Worm (Caenorhabditis elegans) whole organism, young adult: Measurements from ENCODE around the gene plk-1.

Source experiments
- B0261.1 ChIP-seq: sonication (generic microtip); optimal IDR thresholded peaks from 2 replicates; lab custom pipeline; 2016; ENCODE audit warnings: mild to moderate bottlenecking, missing genetic modification characterization, moderate library complexity, missing compliant biosample characterization
- B0336.3 ChIP-seq: fragments of 200-800 bp; sonication (Bioruptor generic); IDR thresholded peaks from 2 replicates; pipeline ENCODE4 v1.3.6; 2022; ENCODE audit warnings: missing genetic modification characterization, missing compliant biosample characterization
- C06A6.2 ChIP-seq: fragments of 200-800 bp; sonication (Bioruptor generic); conservative IDR thresholded peaks from 2 replicates; pipeline ENCODE4 v1.3.6; 2022; ENCODE audit warnings: missing genetic modification characterization, missing compliant biosample characterization
- C17E4.6 ChIP-seq: fragments of 200-800 bp; sonication (Bioruptor generic); IDR thresholded peaks from 2 replicates; pipeline ENCODE4 v1.3.6; 2022; ENCODE audit warnings: missing genetic modification reagents, missing genetic modification characterization, missing compliant biosample characterization
- D2030.7 ChIP-seq: fragments of 200-800 bp; sonication (Bioruptor generic); IDR thresholded peaks from 2 replicates; pipeline ENCODE4 v1.3.6; 2022; ENCODE audit warnings: missing genetic modification reagents, missing genetic modification characterization, missing compliant biosample characterization
- F23B12.7 ChIP-seq: sonication (generic microtip); optimal IDR thresholded peaks from 2 replicates; lab custom pipeline; 2017; ENCODE audit warnings: missing genetic modification characterization, mild to moderate bottlenecking, missing compliant biosample characterization, antibody characterized with exemption, moderate library complexity; ENCODE audit not compliant: insufficient read depth
- F37B4.10 ChIP-seq: fragments of 200-800 bp; sonication (Bioruptor generic); IDR thresholded peaks from 2 replicates; pipeline ENCODE4 v1.3.6; 2022; ENCODE audit warnings: missing genetic modification characterization, missing compliant biosample characterization
- F39B2.1 ChIP-seq: fragments of 200-800 bp; sonication (Bioruptor generic); IDR thresholded peaks from 2 replicates; pipeline ENCODE4 v1.3.6; 2022; ENCODE audit warnings: missing genetic modification reagents, missing genetic modification characterization, missing compliant biosample characterization
- F57A8.1 ChIP-seq: fragments of 200-800 bp; sonication (Bioruptor generic); optimal IDR thresholded peaks from 2 replicates; lab custom pipeline; 2018; ENCODE audit warnings: mild to moderate bottlenecking, missing genetic modification characterization, moderate library complexity, missing compliant biosample characterization
- T07F8.4 ChIP-seq: sonication (generic microtip); optimal IDR thresholded peaks from 2 replicates; lab custom pipeline; 2016; ENCODE audit warnings: mild to moderate bottlenecking, missing genetic modification characterization, moderate library complexity, missing compliant biosample characterization
- Y67H2A.10 ChIP-seq: fragments of 200-800 bp; sonication (Bioruptor generic); conservative IDR thresholded peaks from 2 replicates; pipeline ENCODE4 v1.3.6; 2022; ENCODE audit warnings: missing genetic modification reagents, missing genetic modification characterization, missing compliant biosample characterization
- akir-1 ChIP-seq: fragments of 200-800 bp; sonication (Bioruptor generic); optimal IDR thresholded peaks from 2 replicates; lab custom pipeline; 2018; ENCODE audit warnings: mild to moderate bottlenecking, missing genetic modification characterization, moderate library complexity, missing compliant biosample characterization
- aptf-2 ChIP-seq: fragments of 200-800 bp; sonication (Bioruptor generic); conservative IDR thresholded peaks from 2 replicates; pipeline ENCODE4 v1.3.6; 2022; ENCODE audit warnings: missing genetic modification reagents, missing genetic modification characterization, missing compliant biosample characterization
- aptf-3 ChIP-seq: fragments of 200-800 bp; sonication (Bioruptor generic); IDR thresholded peaks from 2 replicates; pipeline ENCODE4 v1.3.6; 2022; ENCODE audit warnings: missing genetic modification characterization, missing compliant biosample characterization
- atf-7 ChIP-seq: sonication (generic microtip); optimal IDR thresholded peaks from 2 replicates; lab custom pipeline; 2017; ENCODE audit warnings: mild to moderate bottlenecking, missing genetic modification characterization, missing compliant biosample characterization
- attf-3 ChIP-seq: fragments of 200-800 bp; sonication (Bioruptor generic); conservative IDR thresholded peaks from 2 replicates; pipeline ENCODE4 v1.3.6; 2022; ENCODE audit warnings: missing genetic modification reagents, missing genetic modification characterization, missing compliant biosample characterization
- attf-6 ChIP-seq: fragments of 200-800 bp; sonication (Bioruptor generic); IDR thresholded peaks from 2 replicates; pipeline ENCODE4 v1.3.6; 2022; ENCODE audit warnings: missing genetic modification reagents, missing genetic modification characterization, missing compliant biosample characterization
- bed-2 ChIP-seq: fragments of 200-800 bp; sonication (Bioruptor generic); IDR thresholded peaks from 2 replicates; pipeline ENCODE4 v1.3.6; 2022; ENCODE audit warnings: missing genetic modification reagents, missing genetic modification characterization, missing compliant biosample characterization
- ccch-3 ChIP-seq: fragments of 200-800 bp; sonication (Bioruptor generic); optimal IDR thresholded peaks from 2 replicates; lab custom pipeline; 2018; ENCODE audit warnings: mild to moderate bottlenecking, missing genetic modification characterization, missing compliant biosample characterization
- cebp-1 ChIP-seq, 2 experiments: fragments of 200-800 bp in 1 of 2; sonication (Bioruptor generic) in 1 of 2; sonication (generic microtip) in 1 of 2; IDR thresholded peaks in 1 of 2; optimal IDR thresholded peaks in 1 of 2; 2 replicates each; pipeline versions ENCODE4 v1.3.6 to Lab custom; 2017 to 2022; ENCODE audit warnings: missing compliant biosample characterization in 2 of 2, missing genetic modification characterization in 2 of 2, mild to moderate bottlenecking in 1 of 2, missing genetic modification reagents in 1 of 2, moderate library complexity in 1 of 2
- ceh-27 ChIP-seq: fragments of 200-800 bp; sonication (Bioruptor generic); optimal IDR thresholded peaks from 2 replicates; lab custom pipeline; 2018; ENCODE audit warnings: mild to moderate bottlenecking, missing genetic modification characterization, moderate library complexity, missing compliant biosample characterization
- ceh-79 ChIP-seq: sonication (generic microtip); optimal IDR thresholded peaks from 2 replicates; lab custom pipeline; 2017; ENCODE audit warnings: mild to moderate bottlenecking, missing genetic modification characterization, missing compliant biosample characterization
- die-1 ChIP-seq: sonication (generic microtip); optimal IDR thresholded peaks from 2 replicates; lab custom pipeline; 2016; ENCODE audit warnings: missing genotype, mild to moderate bottlenecking, missing genetic modification characterization, missing compliant biosample characterization
- egl-44 ChIP-seq: fragments of 200-800 bp; sonication (Bioruptor generic); IDR thresholded peaks from 2 replicates; pipeline ENCODE4 v1.3.6; 2022; ENCODE audit warnings: missing genetic modification reagents, missing genetic modification characterization, missing compliant biosample characterization
- hlh-12 ChIP-seq: sonication (generic microtip); optimal IDR thresholded peaks from 2 replicates; lab custom pipeline; 2016; ENCODE audit warnings: missing genetic modification characterization, missing compliant biosample characterization
- hmg-20 ChIP-seq: fragments of 200-800 bp; sonication (Bioruptor generic); IDR thresholded peaks from 2 replicates; pipeline ENCODE4 v1.3.6; 2022; ENCODE audit warnings: missing genetic modification reagents, missing genetic modification characterization, missing compliant biosample characterization
- hrde-1 ChIP-seq: sonication (generic microtip); optimal IDR thresholded peaks from 2 replicates; lab custom pipeline; 2016; ENCODE audit warnings: missing genetic modification characterization, mild to moderate bottlenecking, missing compliant biosample characterization, moderate library complexity, missing genotype, missing genetic modification reagents, borderline replicate concordance
- lin-26 ChIP-seq: fragments of 200-800 bp; sonication (Bioruptor generic); IDR thresholded peaks from 2 replicates; pipeline ENCODE4 v1.3.6; 2022; ENCODE audit warnings: missing genetic modification reagents, missing genetic modification characterization, missing compliant biosample characterization
- lin-54 ChIP-seq: fragments of 200-800 bp; sonication (Bioruptor generic); optimal IDR thresholded peaks from 2 replicates; lab custom pipeline; 2018; ENCODE audit warnings: mild to moderate bottlenecking, missing genetic modification characterization, missing compliant biosample characterization
- madf-3 ChIP-seq: fragments of 200-800 bp; sonication (Bioruptor generic); IDR thresholded peaks from 2 replicates; pipeline ENCODE4 v1.3.6; 2022; ENCODE audit warnings: missing genetic modification reagents, missing genetic modification characterization, missing compliant biosample characterization
- mcd-1 ChIP-seq: fragments of 200-800 bp; sonication (Bioruptor generic); IDR thresholded peaks from 2 replicates; pipeline ENCODE4 v1.3.6; 2022; ENCODE audit warnings: missing genetic modification reagents, missing genetic modification characterization, missing compliant biosample characterization
- mes-4 ChIP-seq: sonication (generic microtip); optimal IDR thresholded peaks from 2 replicates; lab custom pipeline; 2016; ENCODE audit warnings: missing genotype, missing genetic modification characterization, missing compliant biosample characterization
- nfya-1 ChIP-seq: sonication (generic microtip); optimal IDR thresholded peaks from 2 replicates; lab custom pipeline; 2017; ENCODE audit warnings: antibody characterized with exemption, missing compliant biosample characterization, missing genetic modification characterization, borderline replicate concordance; ENCODE audit not compliant: insufficient read depth
- nhr-120 ChIP-seq: fragments of 200-800 bp; sonication (Bioruptor generic); IDR thresholded peaks from 2 replicates; pipeline ENCODE4 v1.3.6; 2022; ENCODE audit warnings: missing genetic modification characterization, missing compliant biosample characterization
- nhr-179 ChIP-seq: sonication (generic microtip); optimal IDR thresholded peaks from 2 replicates; lab custom pipeline; 2016; ENCODE audit warnings: mild to moderate bottlenecking, missing genetic modification characterization, missing compliant biosample characterization
- nhr-27 ChIP-seq: fragments of 200-800 bp; sonication (Bioruptor generic); optimal IDR thresholded peaks from 2 replicates; lab custom pipeline; 2018; ENCODE audit warnings: mild to moderate bottlenecking, missing genetic modification characterization, moderate library complexity, missing compliant biosample characterization
- nhr-80 ChIP-seq: sonication (generic microtip); optimal IDR thresholded peaks from 2 replicates; lab custom pipeline; 2016; ENCODE audit warnings: missing genetic modification characterization, missing compliant biosample characterization
- nhr-90 ChIP-seq: sonication (generic microtip); optimal IDR thresholded peaks from 2 replicates; lab custom pipeline; 2016; ENCODE audit warnings: missing genotype, mild to moderate bottlenecking, missing genetic modification characterization, missing compliant biosample characterization
- pha-4 ChIP-seq: fragments of 150-350 bp; sonication (generic microtip); optimal IDR thresholded peaks from 2 replicates; lab custom pipeline; 2014; ENCODE audit warnings: missing biosample characterization, missing genetic modification reagents, missing genetic modification characterization
- sea-2 ChIP-seq: fragments of 200-800 bp; sonication (Bioruptor generic); IDR thresholded peaks from 2 replicates; pipeline ENCODE4 v1.3.6; 2022; ENCODE audit warnings: missing genetic modification characterization, missing compliant biosample characterization
- snpc-1.1 ChIP-seq: sonication (generic microtip); optimal IDR thresholded peaks from 2 replicates; lab custom pipeline; 2017; ENCODE audit warnings: missing genetic modification characterization, mild to moderate bottlenecking, missing compliant biosample characterization, antibody characterized with exemption, moderate library complexity, missing genotype, missing genetic modification reagents; ENCODE audit not compliant: insufficient read depth
- snpc-4 ChIP-seq, 5 experiments: fragments of 150-350 bp in 1 of 5; sonication (generic microtip) in 4 of 5; optimal IDR thresholded peaks; 2 replicates each; lab custom pipeline; 2014 to 2018; ENCODE audit warnings: missing genetic modification characterization in 5 of 5, missing biosample characterization in 3 of 5, antibody characterized with exemption in 2 of 5, mild to moderate bottlenecking in 2 of 5, missing compliant biosample characterization in 2 of 5, missing genotype in 2 of 5, moderate library complexity in 2 of 5, missing genetic modification reagents in 1 of 5
- somi-1 ChIP-seq: fragments of 200-800 bp; sonication (Bioruptor generic); optimal IDR thresholded peaks from 2 replicates; lab custom pipeline; 2018; ENCODE audit warnings: mild to moderate bottlenecking, missing genetic modification characterization, missing compliant biosample characterization
- sptf-2 ChIP-seq: fragments of 200-800 bp; sonication (Bioruptor generic); optimal IDR thresholded peaks from 2 replicates; lab custom pipeline; 2018; ENCODE audit warnings: mild to moderate bottlenecking, missing genetic modification characterization, missing compliant biosample characterization
- tbx-9 ChIP-seq: sonication (generic microtip); optimal IDR thresholded peaks from 2 replicates; lab custom pipeline; 2016; ENCODE audit warnings: borderline replicate concordance, missing genetic modification characterization, inconsistent platforms, missing compliant biosample characterization
- ztf-22 ChIP-seq: fragments of 200-800 bp; sonication (Bioruptor generic); optimal IDR thresholded peaks from 2 replicates; lab custom pipeline; 2018; ENCODE audit warnings: mild to moderate bottlenecking, missing genetic modification characterization, moderate library complexity, missing compliant biosample characterization

plk-1 gene

ce11 chrIII:8067798-8068197 is 33.4 kb upstream of the plk-1 start:
- TF ChIP-seq nhr-179 (tag; lab: Kevin White, UChicago): no peak
- no peak for TF ChIP-seq C06A6.2 (GFP tag; lab: Robert Waterston, UW)
- TF ChIP-seq aptf-2: no peak
- TF ChIP-seq hlh-12 (tag; lab: Kevin White, UChicago): no peak
- TF ChIP-seq ztf-22 (GFP tag; lab: Kevin White, UChicago): no peak
- TF ChIP-seq ceh-79 (tag; lab: Kevin White, UChicago): no peak
- no peak for TF ChIP-seq tbx-9 (tag; lab: Kevin White, UChicago)

- TF ChIP-seq F37B4.10 (GFP tag; lab: Robert Waterston, UW) (no peak), nhr-80 (tag; lab: Kevin White, UChicago) (no peak), egl-44 (0 out of 2 replicates have a peak, but pooled peaks have one; percentile 11), B0336.3 (GFP tag; lab: Robert Waterston, UW) (no peak), nhr-27 (tag; lab: Kevin White, UChicago) (no peak), ceh-27 (GFP tag; lab: Kevin White, UChicago) (no peak), aptf-3 (no peak), somi-1 (GFP tag; lab: Kevin White, UChicago) (no peak), ccch-3 (GFP tag; lab: Kevin White, UChicago) (no peak), attf-6 (GFP tag; lab: Robert Waterston, UW) (no peak), sptf-2 (no peak), D2030.7 (GFP tag; lab: Robert Waterston, UW) (no peak), nhr-179 (tag; lab: Kevin White, UChicago) (no peak), nhr-90 (tag; lab: Kevin White, UChicago) (no peak), nfya-1 (tag; lab: Kevin White, UChicago) (no peak), mes-4 (tag; lab: Kevin White, UChicago) (no peak), bed-2 (no peak), cebp-1 (GFP tag; IDR thresholded peaks at IDR 0.05; lab: Robert Waterston, UW) (no peak), cebp-1 (tag; optimal IDR thresholded peaks at IDR 0.05; lab: Kevin White, UChicago) (no peak), snpc-4 (GFP tag; optimal IDR thresholded peaks at IDR 0.05; lab: Kevin White, UChicago) (peak; percentile 56), snpc-4 (tag; optimal IDR thresholded peaks at IDR 0.05; lab: Kevin White, UChicago) (peak in 3 of 4 experiments; percentile 86 to 88 (median 87)), C17E4.6 (GFP tag; lab: Robert Waterston, UW) (no peak), hmg-20 (GFP tag; lab: Robert Waterston, UW) (no peak), F39B2.1 (no peak), nhr-120 (GFP tag; lab: Robert Waterston, UW) (no peak), attf-3 (GFP tag; lab: Robert Waterston, UW) (no peak), F23B12.7 (tag; lab: Kevin White, UChicago) (peak; percentile 58), hrde-1 (tag; lab: Kevin White, UChicago) (no peak), mcd-1 (GFP tag; lab: Robert Waterston, UW) (no peak), T07F8.4 (tag; lab: Kevin White, UChicago) (no peak), atf-7 (tag; lab: Kevin White, UChicago) (no peak), Y67H2A.10 (GFP tag; lab: Robert Waterston, UW) (no peak), akir-1 (GFP tag; lab: Kevin White, UChicago) (no peak), snpc-1.1 (tag; lab: Kevin White, UChicago) (peak; percentile 89), lin-54 (no peak), die-1 (tag; lab: Kevin White, UChicago) (peak; percentile 65), F57A8.1 (no peak), pha-4 (no peak), madf-3 (GFP tag; lab: Robert Waterston, UW) (no peak), B0261.1 (tag; lab: Kevin White, UChicago) (peak; percentile 72), sea-2 (no peak), lin-26 (GFP tag; lab: Robert Waterston, UW) (peak; percentile 76)
These were observed 31.9 kb upstream of the plk-1 start for ce11 chrIII:8069206-8069605.
